Fruit fly (Drosophila melanogaster) whole organism, embryonic: ENCODE measurements around the gene Top3alpha.

ENCODE experiments used
- ATbp ChIP-seq: fragments of 200-800 bp; sonication (Bioruptor generic); optimal IDR thresholded peaks from 2 replicates; lab custom pipeline; 2017; ENCODE audit warnings: missing biosample characterization, mild to moderate bottlenecking, missing genetic modification characterization, missing genetic modification reagents
- Antp ChIP-seq: fragments of 200-800 bp; sonication (Bioruptor generic); optimal IDR thresholded peaks from 3 replicates; lab custom pipeline; 2016; ENCODE audit warnings: missing biosample characterization, missing genetic modification characterization
- Atf3 ChIP-seq: fragments of 200-800 bp; sonication (Bioruptor generic); optimal IDR thresholded peaks from 3 replicates; lab custom pipeline; 2016; ENCODE audit warnings: missing biosample characterization, missing genetic modification characterization
- CG10462 ChIP-seq: fragments of 200-800 bp; sonication (Bioruptor generic); optimal IDR thresholded peaks from 2 replicates; lab custom pipeline; 2016; ENCODE audit warnings: missing biosample characterization, missing genetic modification characterization
- CG10654 ChIP-seq: fragments of 200-800 bp; sonication (Bioruptor generic); optimal IDR thresholded peaks from 2 replicates; lab custom pipeline; 2016; ENCODE audit warnings: missing biosample characterization, missing genetic modification characterization
- CG11247 ChIP-seq: fragments of 200-800 bp; sonication (Bioruptor generic); IDR thresholded peaks from 2 replicates; pipeline ENCODE4 v1.3.6; 2022; ENCODE audit warnings: missing biosample characterization, missing genetic modification characterization
- CG12219 ChIP-seq: fragments of 200-800 bp; sonication (Bioruptor generic); optimal IDR thresholded peaks from 3 replicates; lab custom pipeline; 2018; ENCODE audit warnings: missing biosample characterization, mild to moderate bottlenecking, missing genetic modification characterization
- CG1602 ChIP-seq: fragments of 200-800 bp; sonication (Bioruptor generic); optimal IDR thresholded peaks from 3 replicates; lab custom pipeline; 2016; ENCODE audit warnings: missing biosample characterization, missing genetic modification characterization
- CG17568 ChIP-seq: fragments of 200-800 bp; sonication (Bioruptor generic); optimal IDR thresholded peaks from 2 replicates; lab custom pipeline; 2018; ENCODE audit warnings: missing biosample characterization, mild to moderate bottlenecking, missing genetic modification characterization, moderate library complexity
- CG18011 ChIP-seq: fragments of 200-800 bp; sonication (Bioruptor generic); optimal IDR thresholded peaks from 2 replicates; lab custom pipeline; 2017; ENCODE audit warnings: missing biosample characterization, missing genetic modification characterization, mild to moderate bottlenecking, moderate library complexity, missing genotype
- CG30431 ChIP-seq: fragments of 200-800 bp; sonication (Bioruptor generic); optimal IDR thresholded peaks from 2 replicates; lab custom pipeline; 2017; ENCODE audit warnings: missing biosample characterization, missing genetic modification characterization
- CG31441 ChIP-seq: fragments of 200-800 bp; sonication (Bioruptor generic); IDR thresholded peaks from 2 replicates; pipeline ENCODE4 v1.3.6; 2022; ENCODE audit warnings: missing biosample characterization, missing genetic modification characterization
- CG3163 ChIP-seq: fragments of 200-800 bp; sonication (Bioruptor generic); optimal IDR thresholded peaks from 3 replicates; lab custom pipeline; 2016; ENCODE audit warnings: missing biosample characterization, missing genetic modification characterization
- CG4424 ChIP-seq: fragments of 200-800 bp; sonication (Bioruptor generic); optimal IDR thresholded peaks from 3 replicates; lab custom pipeline; 2016; ENCODE audit warnings: missing biosample characterization, missing genetic modification characterization
- CG5953 ChIP-seq: fragments of 200-800 bp; sonication (Bioruptor generic); IDR thresholded peaks from 2 replicates; pipeline ENCODE4 v1.3.6; 2022; ENCODE audit warnings: missing biosample characterization, missing genetic modification characterization
- CG7271 ChIP-seq: fragments of 200-800 bp; sonication (Bioruptor generic); optimal IDR thresholded peaks from 2 replicates; lab custom pipeline; 2018; ENCODE audit warnings: missing biosample characterization, mild to moderate bottlenecking, missing genetic modification characterization, moderate library complexity
- CG9797 ChIP-seq: fragments of 200-800 bp; sonication (Bioruptor generic); optimal IDR thresholded peaks from 3 replicates; lab custom pipeline; 2018; ENCODE audit warnings: missing biosample characterization, mild to moderate bottlenecking, missing genetic modification characterization
- Camta ChIP-seq: fragments of 200-800 bp; sonication (Bioruptor generic); optimal IDR thresholded peaks from 2 replicates; lab custom pipeline; 2016; ENCODE audit warnings: missing biosample characterization, missing genetic modification characterization
- Deaf1 ChIP-seq: fragments of 200-800 bp; optimal IDR thresholded peaks from 3 replicates; lab custom pipeline; 2019; ENCODE audit warnings: missing biosample characterization, mild to moderate bottlenecking, missing genetic modification characterization, moderate library complexity
- Dek ChIP-seq: fragments of 200-800 bp; sonication (Bioruptor generic); optimal IDR thresholded peaks from 3 replicates; lab custom pipeline; 2019; ENCODE audit warnings: missing biosample characterization, mild to moderate bottlenecking, missing genetic modification characterization, moderate library complexity
- Doc3 ChIP-seq: fragments of 200-800 bp; sonication (Bioruptor generic); IDR thresholded peaks from 3 replicates; pipeline ENCODE4 v1.3.6; 2022; ENCODE audit warnings: missing biosample characterization, missing genetic modification characterization; ENCODE audit not compliant: partially characterized antibody
- Drgx ChIP-seq: fragments of 200-800 bp; sonication (Bioruptor generic); IDR thresholded peaks from 2 replicates; pipeline ENCODE4 v1.3.6; 2022; ENCODE audit warnings: missing biosample characterization, missing genetic modification characterization
- Fer2 ChIP-seq: fragments of 200-800 bp; sonication (Bioruptor generic); optimal IDR thresholded peaks from 2 replicates; lab custom pipeline; 2018; ENCODE audit warnings: missing biosample characterization, mild to moderate bottlenecking, missing genetic modification characterization, moderate library complexity
- NK7.1 ChIP-seq: fragments of 200-800 bp; sonication (Bioruptor generic); optimal IDR thresholded peaks from 3 replicates; lab custom pipeline; 2016; ENCODE audit warnings: missing biosample characterization, missing genetic modification characterization
- ash1 ChIP-seq: fragments of 200-800 bp; sonication (Bioruptor generic); optimal IDR thresholded peaks from 2 replicates; lab custom pipeline; 2018; ENCODE audit warnings: missing biosample characterization, mild to moderate bottlenecking, missing genetic modification characterization
- bbx ChIP-seq: fragments of 200-800 bp; sonication (Bioruptor generic); IDR thresholded peaks from 2 replicates; pipeline ENCODE4 v1.3.6; 2022; ENCODE audit warnings: missing biosample characterization, missing genetic modification characterization; ENCODE audit not compliant: partially characterized antibody
- corto ChIP-seq: fragments of 200-800 bp; sonication (Bioruptor generic); optimal IDR thresholded peaks from 2 replicates; lab custom pipeline; 2016; ENCODE audit warnings: missing biosample characterization, mild to moderate bottlenecking, missing genetic modification characterization, moderate library complexity
- grau ChIP-seq: fragments of 200-800 bp; optimal IDR thresholded peaks from 3 replicates; lab custom pipeline; 2019; ENCODE audit warnings: missing biosample characterization, mild to moderate bottlenecking, missing genetic modification characterization, moderate library complexity
- gsb ChIP-seq: fragments of 200-800 bp; sonication (Bioruptor generic); IDR thresholded peaks from 2 replicates; pipeline ENCODE4 v1.3.6; 2022; ENCODE audit warnings: missing biosample characterization, missing genetic modification characterization
- her ChIP-seq: fragments of 200-800 bp; sonication (Bioruptor generic); optimal IDR thresholded peaks from 2 replicates; lab custom pipeline; 2016; ENCODE audit warnings: missing biosample characterization, missing genetic modification characterization
- insv ChIP-seq, 2 experiments: fragments of 200-800 bp; sonication (Bioruptor generic); optimal IDR thresholded peaks; 3 replicates each; lab custom pipeline; 2016 to 2018; ENCODE audit warnings: missing biosample characterization in 2 of 2, missing genetic modification characterization in 2 of 2
- inv ChIP-seq: fragments of 200-800 bp; sonication (Bioruptor generic); IDR thresholded peaks from 2 replicates; pipeline ENCODE4 v1.3.6; 2022; ENCODE audit warnings: missing biosample characterization, missing genetic modification characterization; ENCODE audit not compliant: partially characterized antibody
- lbe ChIP-seq: fragments of 200-800 bp; sonication (Bioruptor generic); optimal IDR thresholded peaks from 2 replicates; lab custom pipeline; 2016; ENCODE audit warnings: missing biosample characterization, mild to moderate bottlenecking, missing genetic modification characterization
- lola ChIP-seq, 3 experiments: fragments of >200 bp in 2 of 3; fragments of 200-800 bp in 1 of 3; sonication (Bioruptor generic) in 1 of 3; optimal IDR thresholded peaks; 2 replicates each; lab custom pipeline; 2017 to 2019; ENCODE audit warnings: missing biosample characterization in 3 of 3, missing genetic modification characterization in 3 of 3, mild to moderate bottlenecking in 1 of 3, moderate library complexity in 1 of 3
- lov ChIP-seq, 2 experiments: fragments of 200-800 bp in 1 of 2; fragments of >200 bp in 1 of 2; sonication (Bioruptor generic) in 1 of 2; IDR thresholded peaks in 1 of 2; optimal IDR thresholded peaks in 1 of 2; 2 replicates in 1 of 2; 3 replicates in 1 of 2; pipeline versions ENCODE4 v1.3.6 to Lab custom; 2017 to 2022; ENCODE audit warnings: missing biosample characterization in 1 of 2, missing genetic modification characterization in 1 of 2
- luna ChIP-seq: fragments of 200-800 bp; sonication (Bioruptor generic); optimal IDR thresholded peaks from 2 replicates; lab custom pipeline; 2016; ENCODE audit warnings: missing biosample characterization, missing genetic modification characterization
- mirr ChIP-seq: fragments of 200-800 bp; sonication (Bioruptor generic); optimal IDR thresholded peaks from 3 replicates; lab custom pipeline; 2018; ENCODE audit warnings: missing biosample characterization, mild to moderate bottlenecking, missing genetic modification characterization
- org-1 ChIP-seq: fragments of 200-800 bp; sonication (Bioruptor generic); optimal IDR thresholded peaks from 2 replicates; lab custom pipeline; 2017; ENCODE audit warnings: missing biosample characterization, missing genetic modification characterization
- pfk ChIP-seq: fragments of 200-800 bp; sonication (Bioruptor generic); optimal IDR thresholded peaks from 2 replicates; lab custom pipeline; 2018; ENCODE audit warnings: missing biosample characterization, mild to moderate bottlenecking, missing genetic modification characterization, moderate library complexity
- pzg ChIP-seq: fragments of 200-800 bp; sonication (Bioruptor generic); optimal IDR thresholded peaks from 3 replicates; lab custom pipeline; 2018; ENCODE audit warnings: missing biosample characterization, mild to moderate bottlenecking, missing genetic modification characterization, moderate library complexity
- schlank ChIP-seq: fragments of 200-800 bp; sonication (Bioruptor generic); optimal IDR thresholded peaks from 2 replicates; lab custom pipeline; 2018; ENCODE audit warnings: missing biosample characterization, mild to moderate bottlenecking, missing genetic modification characterization
- sisA ChIP-seq: fragments of 200-800 bp; sonication (Bioruptor generic); IDR thresholded peaks from 2 replicates; pipeline ENCODE4 v1.3.6; 2022; ENCODE audit warnings: missing biosample characterization, missing genetic modification characterization
- sna ChIP-seq: fragments of 200-800 bp; sonication (Bioruptor generic); IDR thresholded peaks from 2 replicates; pipeline ENCODE4 v1.3.6; 2022; ENCODE audit warnings: missing biosample characterization, missing genetic modification characterization; ENCODE audit not compliant: partially characterized antibody
- sqz ChIP-seq: fragments of 200-800 bp; sonication (Bioruptor generic); optimal IDR thresholded peaks from 3 replicates; lab custom pipeline; 2018; ENCODE audit warnings: missing biosample characterization, mild to moderate bottlenecking, missing genetic modification characterization
- sr ChIP-seq: fragments of 200-800 bp; sonication (Bioruptor generic); IDR thresholded peaks from 3 replicates; pipeline ENCODE4 v1.3.6; 2022; ENCODE audit warnings: missing biosample characterization, missing genetic modification characterization
- stc ChIP-seq: fragments of 200-800 bp; sonication (Bioruptor generic); IDR thresholded peaks from 2 replicates; pipeline ENCODE4 v1.3.6; 2022; ENCODE audit warnings: missing biosample characterization, missing genetic modification characterization
- tll ChIP-seq, 2 experiments: fragments of 200-800 bp in 1 of 2; fragments of >200 bp in 1 of 2; sonication (Bioruptor generic) in 1 of 2; optimal IDR thresholded peaks; 2 replicates each; lab custom pipeline; 2017 to 2019; ENCODE audit warnings: missing biosample characterization in 2 of 2, missing genetic modification characterization in 2 of 2, mild to moderate bottlenecking in 1 of 2, moderate library complexity in 1 of 2
- ttk ChIP-seq: fragments of 200-800 bp; sonication (Bioruptor generic); IDR thresholded peaks from 2 replicates; pipeline ENCODE4 v2.1.2; 2022; ENCODE audit warnings: missing biosample characterization, missing genetic modification characterization
- vfl ChIP-seq: fragments of 200-800 bp; sonication (Bioruptor generic); optimal IDR thresholded peaks from 2 replicates; lab custom pipeline; 2016; ENCODE audit warnings: missing biosample characterization, missing genetic modification characterization

Gene Top3alpha

dm6 chr2L:19533247-19533646 lies 35.3 kb downstream of the Top3alpha start, which contains the start of gene CG33116 (continued):
- TF ChIP-seq her (GFP tag; lab: Kevin White, UChicago) = peak; percentile 82
- TF ChIP-seq CG10654 (GFP tag; lab: Kevin White, UChicago) = peak; percentile 84
- peak; percentile 71 for TF ChIP-seq CG11247 (GFP tag; lab: Robert Waterston, UW)
- peak; percentile 77 for TF ChIP-seq Drgx (GFP tag; lab: Robert Waterston, UW)
- TF ChIP-seq vfl = peak; percentile 87
- peak; percentile 86 for TF ChIP-seq lbe (GFP tag; lab: Kevin White, UChicago)
- TF ChIP-seq lola (GFP tag; optimal IDR thresholded peaks at IDR 0.05; lab: Kevin White, UChicago) = peak in 1 of 3 experiments; percentile 85
- peak; percentile 12 for TF ChIP-seq luna (GFP tag; lab: Kevin White, UChicago)
- TF ChIP-seq gsb (GFP tag; lab: Robert Waterston, UW) = peak; percentile 63
- peak; percentile 86 for TF ChIP-seq CG4424 (GFP tag; lab: Kevin White, UChicago)
- TF ChIP-seq sqz (GFP tag; lab: Kevin White, UChicago) = peak; percentile 88
- TF ChIP-seq Camta (GFP tag; lab: Kevin White, UChicago) = peak; percentile 78
- TF ChIP-seq Fer2 (tag; lab: Kevin White, UChicago) = peak; percentile 32
- peak; percentile 75 for TF ChIP-seq ttk (GFP tag; lab: Robert Waterston, UW)
- TF ChIP-seq ATbp (GFP tag; lab: Kevin White, UChicago) = peak; percentile 75
- TF ChIP-seq bbx = peak; percentile 58
- TF ChIP-seq CG10462 (GFP tag; lab: Kevin White, UChicago) = peak; percentile 56
- TF ChIP-seq stc (GFP tag; lab: Robert Waterston, UW) = peak; percentile 66
- TF ChIP-seq Atf3 (GFP tag; lab: Kevin White, UChicago) = peak; percentile 70
- TF ChIP-seq Dek (tag; lab: Kevin White, UChicago) = peak; percentile 62
- peak; percentile 75 for TF ChIP-seq CG1602 (GFP tag; lab: Kevin White, UChicago)
- peak; percentile 81 for TF ChIP-seq grau (tag; lab: Kevin White, UChicago)
- no peak for TF ChIP-seq sna (GFP tag; lab: Robert Waterston, UW)
- peak; percentile 72 for TF ChIP-seq CG3163 (GFP tag; lab: Kevin White, UChicago)
- TF ChIP-seq Antp (GFP tag; lab: Kevin White, UChicago) = peak; percentile 88
- TF ChIP-seq tll (GFP tag; optimal IDR thresholded peaks at IDR 0.05; lab: Kevin White, UChicago) = no peak
- peak; percentile 70 for TF ChIP-seq CG5953 (GFP tag; lab: Robert Waterston, UW)
- peak; percentile 72 for TF ChIP-seq CG17568 (GFP tag; lab: Kevin White, UChicago)
- peak; percentile 34 for TF ChIP-seq mirr (GFP tag; lab: Kevin White, UChicago)
- peak; percentile 23; the same call in 1 of the 2 replicates for TF ChIP-seq inv (GFP tag; lab: Robert Waterston, UW)
- peak; percentile 63 for TF ChIP-seq pzg (GFP tag; lab: Kevin White, UChicago)
- no peak for TF ChIP-seq Doc3 (GFP tag; lab: Robert Waterston, UW)
- peak; percentile 70 for TF ChIP-seq CG30431 (GFP tag; lab: Kevin White, UChicago)
- TF ChIP-seq sr = no peak
- peak; percentile 20 for TF ChIP-seq corto (GFP tag; lab: Kevin White, UChicago)
- peak; percentile 85 for TF ChIP-seq CG31441 (GFP tag; lab: Robert Waterston, UW)
- TF ChIP-seq CG9797 (GFP tag; lab: Kevin White, UChicago) = peak; percentile 23
- peak; percentile 63 for TF ChIP-seq sisA (GFP tag; lab: Robert Waterston, UW)
- TF ChIP-seq insv (GFP tag; optimal IDR thresholded peaks at IDR 0.05; lab: Kevin White, UChicago) = peak in 1 of 2 experiments; percentile 25
- TF ChIP-seq schlank (tag; lab: Kevin White, UChicago) = peak; percentile 69
- no peak for TF ChIP-seq lov (optimal IDR thresholded peaks at IDR 0.05; lab: Kevin White, UChicago)
- peak; percentile 81 for TF ChIP-seq lov (GFP tag; IDR thresholded peaks at IDR 0.05; lab: Robert Waterston, UW)
- TF ChIP-seq ash1 (GFP tag; lab: Kevin White, UChicago) = peak; percentile 32
- peak; percentile 42 for TF ChIP-seq Deaf1 (tag; lab: Kevin White, UChicago)
- peak; percentile 23 for TF ChIP-seq pfk (GFP tag; lab: Kevin White, UChicago)
- TF ChIP-seq CG7271 = peak; percentile 29
- TF ChIP-seq CG18011 (GFP tag; lab: Kevin White, UChicago) = peak; percentile 58
- TF ChIP-seq CG12219 (GFP tag; lab: Kevin White, UChicago) = peak; percentile 74
- peak; percentile 70 for TF ChIP-seq NK7.1 (GFP tag; lab: Kevin White, UChicago)
- TF ChIP-seq org-1 = peak; percentile 75
